Fruit fly (Drosophila melanogaster): ENCODE results near the gene Nmdmc.

DNA sequence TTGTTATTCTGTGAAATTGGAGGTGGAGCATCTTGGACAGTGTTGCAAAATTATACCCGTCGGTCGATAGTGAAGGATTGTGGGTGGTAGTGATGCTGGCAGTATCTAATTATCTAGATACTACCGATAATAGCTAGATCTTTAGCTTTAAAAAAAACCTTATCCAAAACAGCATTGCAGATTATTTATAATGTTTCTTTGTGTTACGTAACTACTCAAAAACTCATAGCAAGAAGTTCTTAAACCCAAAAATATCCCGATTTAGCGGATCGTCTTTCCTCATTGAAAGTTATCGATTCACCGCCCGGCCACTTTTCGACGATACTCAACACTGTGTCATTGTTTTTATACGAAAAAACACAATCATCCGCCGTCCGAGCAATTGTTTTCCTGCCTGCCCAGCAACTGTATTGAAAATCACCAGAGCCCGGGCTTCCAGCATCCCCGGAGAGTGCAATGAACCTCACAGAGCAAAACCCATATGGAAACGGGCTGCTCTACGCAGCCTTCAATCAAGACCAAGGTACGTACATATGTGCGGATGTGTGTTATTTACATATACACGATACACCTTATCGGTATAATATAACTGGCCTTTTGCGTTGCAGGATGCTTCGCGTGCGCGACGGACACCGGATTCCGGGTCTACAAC lies 57.3 kb downstream of the Nmdmc start, which contains the start of gene CG11975:
- TF ChIP-seq brk (GFP tag; optimal IDR thresholded peaks at IDR 0.05) = no peak
- no peak for TF ChIP-seq pan (optimal IDR thresholded peaks at IDR 0.05)
- TF ChIP-seq HLH106 (tag; optimal IDR thresholded peaks at IDR 0.05) = peak; percentile 75
- TF ChIP-seq Dfd (GFP tag; optimal IDR thresholded peaks at IDR 0.05) = no peak
- TF ChIP-seq fru (GFP tag; optimal IDR thresholded peaks at IDR 0.05) = peak; percentile 85

Data from whole organism, wandering third instar larva.